Worm (Caenorhabditis elegans) whole organism, L1 larva: ENCODE results near the gene F09E5.16.

ENCODE experiments used
- aha-1 ChIP-seq: fragments of 150-350 bp; optimal IDR thresholded peaks from 2 replicates; lab custom pipeline; 2014; ENCODE audit warnings: missing biosample characterization, missing genetic modification characterization
- ceh-8 ChIP-seq: fragments of 200-800 bp; sonication (Bioruptor generic); optimal IDR thresholded peaks from 2 replicates; lab custom pipeline; 2018; ENCODE audit warnings: mild to moderate bottlenecking, missing genetic modification characterization, moderate library complexity, missing compliant biosample characterization
- ceh-82 ChIP-seq, 3 experiments: fragments of 150-350 bp in 1 of 3; sonication (generic microtip) in 2 of 3; optimal IDR thresholded peaks; 2 replicates each; lab custom pipeline; 2014 to 2017; ENCODE audit warnings: missing biosample characterization in 3 of 3, missing genetic modification characterization in 3 of 3
- elt-2 ChIP-seq: sonication (generic microtip); optimal IDR thresholded peaks from 2 replicates; lab custom pipeline; 2016; ENCODE audit warnings: missing genetic modification characterization, mild to moderate bottlenecking, inconsistent platforms, missing compliant biosample characterization, missing genetic modification reagents
- fkh-10 ChIP-seq: sonication (generic microtip); optimal IDR thresholded peaks from 2 replicates; lab custom pipeline; 2017; ENCODE audit warnings: missing biosample characterization, missing genetic modification reagents, missing genetic modification characterization
- mep-1 ChIP-seq: fragments of 150-350 bp; optimal IDR thresholded peaks from 2 replicates; lab custom pipeline; 2014; ENCODE audit warnings: missing biosample characterization, missing genetic modification characterization
- nhr-11 ChIP-seq: fragments of 150-350 bp; optimal IDR thresholded peaks from 2 replicates; lab custom pipeline; 2014; ENCODE audit warnings: missing biosample characterization, missing genetic modification characterization
- nhr-19 ChIP-seq: fragments of 200-800 bp; sonication (Bioruptor generic); conservative IDR thresholded peaks from 2 replicates; pipeline ENCODE4 v1.3.6; 2022; ENCODE audit warnings: missing genetic modification characterization, missing compliant biosample characterization
- nhr-71 ChIP-seq: sonication (generic microtip); optimal IDR thresholded peaks from 2 replicates; lab custom pipeline; 2016; ENCODE audit warnings: mild to moderate bottlenecking, missing genetic modification characterization, moderate library complexity, missing compliant biosample characterization
- nhr-77 ChIP-seq: fragments of 150-350 bp; optimal IDR thresholded peaks from 2 replicates; lab custom pipeline; 2014; ENCODE audit warnings: missing biosample characterization, missing genetic modification characterization
- pag-3 ChIP-seq: sonication (generic microtip); optimal IDR thresholded peaks from 2 replicates; lab custom pipeline; 2017; ENCODE audit warnings: missing genetic modification characterization, mild to moderate bottlenecking, missing compliant biosample characterization, antibody characterized with exemption, borderline replicate concordance; ENCODE audit not compliant: insufficient read depth
- pqm-1 ChIP-seq: sonication (generic microtip); optimal IDR thresholded peaks from 3 replicates; lab custom pipeline; 2017; ENCODE audit warnings: missing biosample characterization, missing genetic modification characterization
- snpc-4 ChIP-seq: fragments of 150-350 bp; optimal IDR thresholded peaks from 2 replicates; lab custom pipeline; 2014; ENCODE audit warnings: missing biosample characterization, missing genetic modification characterization
- ztf-4 ChIP-seq: fragments of 150-350 bp; optimal IDR thresholded peaks from 2 replicates; lab custom pipeline; 2014; ENCODE audit warnings: missing biosample characterization, missing genetic modification characterization

DNA sequence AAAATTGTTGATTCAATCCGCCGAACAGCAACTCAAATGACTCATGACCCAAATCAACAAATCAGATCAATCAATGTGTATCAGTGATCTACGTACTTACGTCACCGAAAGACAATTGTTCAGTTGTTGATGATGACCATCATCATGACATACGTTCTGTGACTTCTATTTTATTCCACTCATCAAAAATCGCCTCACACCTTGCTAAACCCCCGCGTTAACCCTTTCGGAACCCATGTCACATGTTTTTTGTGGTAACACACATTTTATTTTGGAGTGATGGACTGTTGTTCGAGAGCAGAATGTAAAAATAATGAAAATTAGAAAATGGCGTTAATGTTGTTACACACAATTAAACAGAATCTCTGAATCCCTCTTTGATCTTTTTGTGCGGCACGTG is 23.1 kb downstream of the F09E5.16 start:
- TF ChIP-seq pqm-1 (tag; lab: Kevin White, UChicago) (no peak), ceh-82 (tag; optimal IDR thresholded peaks at IDR 0.05; lab: Kevin White, UChicago) (no peak), elt-2 (tag; lab: Kevin White, UChicago) (no peak), mep-1 (tag; lab: Kevin White, UChicago) (no peak), nhr-11 (tag; lab: Kevin White, UChicago) (no peak), fkh-10 (GFP tag; lab: Kevin White, UChicago) (no peak), nhr-19 (GFP tag; lab: Robert Waterston, UW) (no peak), ceh-8 (GFP tag; lab: Kevin White, UChicago) (no peak), pag-3 (no peak), aha-1 (tag; lab: Kevin White, UChicago) (no peak), snpc-4 (tag; lab: Kevin White, UChicago) (no peak), nhr-77 (tag; lab: Kevin White, UChicago) (no peak), nhr-71 (tag; lab: Kevin White, UChicago) (peak; percentile 5), ztf-4 (no peak)
